ENCODE assay signal across 5 fruit fly cellular contexts in the genomic region with DNA sequence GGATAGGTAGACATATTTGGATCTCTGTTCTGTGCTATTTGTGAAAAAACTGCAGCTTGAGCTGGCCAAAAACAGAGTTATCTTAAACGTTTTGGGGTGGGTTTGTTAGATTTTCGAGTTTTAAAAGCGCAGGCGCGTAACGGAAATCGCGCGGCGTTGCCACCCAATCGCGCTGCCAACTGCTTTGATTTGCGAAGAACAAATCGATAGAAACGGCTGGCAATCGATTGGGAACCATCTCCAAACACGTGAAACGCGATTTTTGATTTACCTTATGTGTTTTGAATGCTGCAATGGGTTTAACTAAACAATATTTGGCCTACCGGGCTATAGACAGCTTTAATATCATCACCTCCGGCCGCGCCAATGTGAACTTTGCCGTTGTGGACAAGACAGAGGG.
TF ChIP-seq lines count a peak whose summit lies in the region.

A gene (minus strand): TSS at position 88 of the 400 bp plus-strand sequence.
A gene (plus strand): TSS at position 220 of the 400 bp plus-strand sequence.

- peak; percentile 42 for TF ChIP-seq CTCF in S2 (optimal IDR thresholded peaks at IDR 0.05; lab: Kevin White, UChicago)
- no peak for TF ChIP-seq CTCF in whole organism, embryonic (GFP tag; optimal IDR thresholded peaks at IDR 0.05; lab: Kevin White, UChicago)

TF ChIP-seq in whole organism, adult, 20 proteins besides CTCF, POLR2A, EP300 and RAD21:
- no peak for TF ChIP-seq CG1620 (GFP tag; optimal IDR thresholded peaks at IDR 0.05; lab: Kevin White, UChicago)
- TF ChIP-seq CG33017 (tag; optimal IDR thresholded peaks at IDR 0.05; lab: Kevin White, UChicago): no peak
- no peak for TF ChIP-seq CG12768 (GFP tag; optimal IDR thresholded peaks at IDR 0.05; lab: Kevin White, UChicago)
- TF ChIP-seq cnc (optimal IDR thresholded peaks at IDR 0.05; lab: Kevin White, UChicago): no peak
- no peak for TF ChIP-seq CG14711 (tag; optimal IDR thresholded peaks at IDR 0.05; lab: Kevin White, UChicago)
- no peak for TF ChIP-seq Hr96 (GFP tag; optimal IDR thresholded peaks at IDR 0.05; lab: Kevin White, UChicago)
- TF ChIP-seq CG11617 (GFP tag; optimal IDR thresholded peaks at IDR 0.05; lab: Kevin White, UChicago): no peak
- TF ChIP-seq cic (GFP tag; optimal IDR thresholded peaks at IDR 0.05; lab: Kevin White, UChicago): no peak
- TF ChIP-seq toe (GFP tag; optimal IDR thresholded peaks at IDR 0.05; lab: Kevin White, UChicago): no peak
- TF ChIP-seq bab1 (GFP tag; optimal IDR thresholded peaks at IDR 0.05; lab: Kevin White, UChicago): peak; percentile 11
- TF ChIP-seq tj (GFP tag; optimal IDR thresholded peaks at IDR 0.05; lab: Kevin White, UChicago): no peak
- peak; percentile 97 for TF ChIP-seq Mnt (GFP tag; optimal IDR thresholded peaks at IDR 0.05; lab: Kevin White, UChicago)
- no peak for TF ChIP-seq pad (GFP tag; optimal IDR thresholded peaks at IDR 0.05; lab: Kevin White, UChicago)
- no peak for TF ChIP-seq ovo (GFP tag; optimal IDR thresholded peaks at IDR 0.05; lab: Kevin White, UChicago)

TF ChIP-seq in whole organism, embryonic, 481 proteins besides CTCF, POLR2A, EP300 and RAD21 (continues in another document):
- TF ChIP-seq CG17359 (tag; optimal IDR thresholded peaks at IDR 0.05; lab: Kevin White, UChicago) (no peak), ham (GFP tag; IDR thresholded peaks at IDR 0.05; lab: Robert Waterston, UW) (no peak), Dref (GFP tag; IDR thresholded peaks at IDR 0.05; lab: Robert Waterston, UW) (peak; percentile 94), kni (GFP tag; optimal IDR thresholded peaks at IDR 0.05; lab: Kevin White, UChicago) (no peak), so (GFP tag; IDR thresholded peaks at IDR 0.05; lab: Robert Waterston, UW) (no peak), crol (GFP tag; IDR thresholded peaks at IDR 0.05; lab: Robert Waterston, UW) (no peak), sd (tag; optimal IDR thresholded peaks at IDR 0.05; lab: Kevin White, UChicago) (no peak), CG12659 (GFP tag; optimal IDR thresholded peaks at IDR 0.05; lab: Kevin White, UChicago) (peak; percentile 47), D19B (GFP tag; optimal IDR thresholded peaks at IDR 0.05; lab: Kevin White, UChicago) (no peak), CG11093 (GFP tag; IDR thresholded peaks at IDR 0.05; lab: Robert Waterston, UW) (no peak), her (GFP tag; optimal IDR thresholded peaks at IDR 0.05; lab: Kevin White, UChicago) (peak; percentile 12), CG7839 (tag; optimal IDR thresholded peaks at IDR 0.05; lab: Kevin White, UChicago) (no peak), CG14014 (GFP tag; IDR thresholded peaks at IDR 0.05; lab: Robert Waterston, UW) (no peak), fd64A (GFP tag; optimal IDR thresholded peaks at IDR 0.05; lab: Kevin White, UChicago) (no peak), Ets97D (GFP tag; optimal IDR thresholded peaks at IDR 0.05; lab: Kevin White, UChicago) (peak; percentile 62), lmd (GFP tag; IDR thresholded peaks at IDR 0.05; lab: Robert Waterston, UW) (no peak), gro (GFP tag; optimal IDR thresholded peaks at IDR 0.05; lab: Kevin White, UChicago) (peak; percentile 10), Sox102F (GFP tag; optimal IDR thresholded peaks at IDR 0.05; lab: Kevin White, UChicago) (no peak), CG9817 (tag; optimal IDR thresholded peaks at IDR 0.05; lab: Kevin White, UChicago) (no peak), CG3726 (GFP tag; IDR thresholded peaks at IDR 0.05; lab: Robert Waterston, UW) (no peak), en (GFP tag; optimal IDR thresholded peaks at IDR 0.05; lab: Kevin White, UChicago) (no peak), Ptx1 (GFP tag; IDR thresholded peaks at IDR 0.05; lab: Robert Waterston, UW) (no peak), CG15514 (GFP tag; optimal IDR thresholded peaks at IDR 0.05; lab: Kevin White, UChicago) (peak; percentile 93), Myb (GFP tag; optimal IDR thresholded peaks at IDR 0.05; lab: Kevin White, UChicago) (peak; percentile 99), NK7.1 (GFP tag; optimal IDR thresholded peaks at IDR 0.05; lab: Kevin White, UChicago) (no peak)

TF ChIP-seq in whole organism, prepupa, 60 proteins besides CTCF, POLR2A, EP300 and RAD21:
- no peak for TF ChIP-seq eg (GFP tag; IDR thresholded peaks at IDR 0.05; lab: Robert Waterston, UW)
- TF ChIP-seq fd85E (GFP tag; optimal IDR thresholded peaks at IDR 0.05; lab: Kevin White, UChicago): no peak
- TF ChIP-seq svp (GFP tag; lab: Kevin White, UChicago): peak; percentile 35

TF ChIP-seq in whole organism, wandering third instar larva, 38 proteins besides CTCF, POLR2A, EP300 and RAD21:
- TF ChIP-seq tai (GFP tag; optimal IDR thresholded peaks at IDR 0.05; lab: Kevin White, UChicago) (no peak), jim (GFP tag; optimal IDR thresholded peaks at IDR 0.05; lab: Kevin White, UChicago) (no peak), dl (GFP tag; optimal IDR thresholded peaks at IDR 0.05; lab: Kevin White, UChicago; ENCODE audit: insufficient read depth in 1 of 2, partially characterized antibody in 2 of 2) (no peak), Rel (GFP tag; optimal IDR thresholded peaks at IDR 0.05; lab: Kevin White, UChicago) (no peak), Rel (tag; optimal IDR thresholded peaks at IDR 0.05; lab: Kevin White, UChicago) (peak; percentile 27), Myc (optimal IDR thresholded peaks at IDR 0.05; lab: Kevin White, UChicago) (no peak), fru (GFP tag; optimal IDR thresholded peaks at IDR 0.05; lab: Kevin White, UChicago) (no peak)
